Fruit fly (Drosophila melanogaster) whole organism, embryonic: ENCODE measurements around the gene Arp10.

Source experiments
- Asciz ChIP-seq: fragments of 200-800 bp; sonication (Bioruptor generic); optimal IDR thresholded peaks from 2 replicates; lab custom pipeline; 2017; ENCODE audit warnings: missing biosample characterization, mild to moderate bottlenecking, missing genetic modification characterization, missing genetic modification reagents
- BEAF-32 ChIP-seq: fragments of 200-800 bp; sonication (Bioruptor generic); optimal IDR thresholded peaks from 3 replicates; lab custom pipeline; 2017; ENCODE audit warnings: missing biosample characterization, missing genetic modification characterization, mild to moderate bottlenecking, moderate library complexity, missing genetic modification reagents
- Bgb ChIP-seq: fragments of 200-800 bp; sonication (Bioruptor generic); IDR thresholded peaks from 2 replicates; pipeline ENCODE4 v1.3.6; 2022; ENCODE audit warnings: missing biosample characterization, missing genetic modification characterization; ENCODE audit not compliant: partially characterized antibody
- Blimp-1 ChIP-seq: fragments of 200-800 bp; sonication (Bioruptor generic); optimal IDR thresholded peaks from 3 replicates; lab custom pipeline; 2018; ENCODE audit warnings: missing biosample characterization, missing genetic modification characterization, mild to moderate bottlenecking, moderate library complexity, missing genetic modification reagents
- CG1233 ChIP-seq: fragments of 200-800 bp; sonication (Bioruptor generic); optimal IDR thresholded peaks from 4 replicates; lab custom pipeline; 2018; ENCODE audit warnings: missing biosample characterization, mild to moderate bottlenecking, missing genetic modification characterization
- CG13424 ChIP-seq: fragments of 200-800 bp; sonication (Bioruptor generic); optimal IDR thresholded peaks from 2 replicates; lab custom pipeline; 2019; ENCODE audit warnings: missing biosample characterization, mild to moderate bottlenecking, missing genetic modification characterization, moderate library complexity
- CG16813 ChIP-seq: fragments of 200-800 bp; sonication (Bioruptor generic); IDR thresholded peaks from 3 replicates; pipeline ENCODE4 v1.3.6; 2022; ENCODE audit warnings: missing biosample characterization, missing genetic modification characterization; ENCODE audit not compliant: partially characterized antibody
- CG17612 ChIP-seq: fragments of 200-800 bp; sonication (Bioruptor generic); IDR thresholded peaks from 2 replicates; pipeline ENCODE4 v1.3.6; 2022; ENCODE audit warnings: missing biosample characterization, missing genetic modification characterization
- CG2199 ChIP-seq: fragments of 200-800 bp; sonication (Bioruptor generic); IDR thresholded peaks from 3 replicates; pipeline ENCODE4 v1.3.6; 2022; ENCODE audit warnings: missing biosample characterization, missing genetic modification characterization
- CG2889 ChIP-seq: fragments of 200-800 bp; sonication (Bioruptor generic); IDR thresholded peaks from 3 replicates; pipeline ENCODE4 v1.3.6; 2022; ENCODE audit warnings: missing biosample characterization, missing genetic modification characterization
- CG3407 ChIP-seq: fragments of 200-800 bp; sonication (Bioruptor generic); optimal IDR thresholded peaks from 2 replicates; lab custom pipeline; 2018; ENCODE audit warnings: missing biosample characterization, mild to moderate bottlenecking, missing genetic modification characterization
- CG3995 ChIP-seq: fragments of 200-800 bp; sonication (Bioruptor generic); optimal IDR thresholded peaks from 3 replicates; lab custom pipeline; 2016; ENCODE audit warnings: missing biosample characterization, missing genetic modification characterization
- CG6791 ChIP-seq: fragments of 200-800 bp; sonication (Bioruptor generic); IDR thresholded peaks from 3 replicates; pipeline ENCODE4 v1.3.6; 2022; ENCODE audit warnings: missing biosample characterization, missing genetic modification characterization; ENCODE audit not compliant: partially characterized antibody
- CG8359 ChIP-seq: fragments of 200-800 bp; sonication (Bioruptor generic); optimal IDR thresholded peaks from 2 replicates; lab custom pipeline; 2017; ENCODE audit warnings: missing biosample characterization, mild to moderate bottlenecking, missing genetic modification characterization, borderline replicate concordance
- CG8765 ChIP-seq: fragments of 200-800 bp; sonication (Bioruptor generic); IDR thresholded peaks from 2 replicates; pipeline ENCODE4 v1.3.6; 2022; ENCODE audit warnings: missing biosample characterization, missing genetic modification characterization
- CG9215 ChIP-seq: fragments of 200-800 bp; sonication (Bioruptor generic); IDR thresholded peaks from 2 replicates; pipeline ENCODE4 v1.3.6; 2022; ENCODE audit warnings: missing biosample characterization, missing genetic modification characterization
- CTCF ChIP-seq: fragments of 200-800 bp; sonication (Bioruptor generic); optimal IDR thresholded peaks from 2 replicates; lab custom pipeline; 2017; ENCODE audit warnings: missing biosample characterization, mild to moderate bottlenecking, missing genetic modification characterization, moderate library complexity
- D19A ChIP-seq: fragments of 200-800 bp; optimal IDR thresholded peaks from 3 replicates; lab custom pipeline; 2019; ENCODE audit warnings: missing biosample characterization, mild to moderate bottlenecking, missing genetic modification characterization, moderate library complexity
- Dek ChIP-seq: fragments of 200-800 bp; sonication (Bioruptor generic); optimal IDR thresholded peaks from 3 replicates; lab custom pipeline; 2019; ENCODE audit warnings: missing biosample characterization, mild to moderate bottlenecking, missing genetic modification characterization, moderate library complexity
- Drgx ChIP-seq: fragments of 200-800 bp; sonication (Bioruptor generic); IDR thresholded peaks from 2 replicates; pipeline ENCODE4 v1.3.6; 2022; ENCODE audit warnings: missing biosample characterization, missing genetic modification characterization
- E2f1 ChIP-seq: fragments of 200-800 bp; sonication (Bioruptor generic); IDR thresholded peaks from 2 replicates; pipeline ENCODE4 v1.3.6; 2022; ENCODE audit warnings: missing biosample characterization, missing genetic modification characterization
- HLH4C ChIP-seq: fragments of 200-800 bp; sonication (Bioruptor generic); IDR thresholded peaks from 3 replicates; pipeline ENCODE4 v1.3.6; 2022; ENCODE audit warnings: missing biosample characterization, missing genetic modification characterization; ENCODE audit not compliant: partially characterized antibody
- Poxn ChIP-seq: fragments of 200-800 bp; sonication (Bioruptor generic); IDR thresholded peaks from 2 replicates; pipeline ENCODE4 v1.3.6; 2022; ENCODE audit warnings: missing biosample characterization, missing genetic modification characterization
- Scr ChIP-seq: fragments of 200-800 bp; sonication (Bioruptor generic); IDR thresholded peaks from 2 replicates; pipeline ENCODE4 v1.3.6; 2022; ENCODE audit warnings: missing biosample characterization, missing genetic modification characterization; ENCODE audit not compliant: partially characterized antibody
- Sin3A ChIP-seq: fragments of >200 bp; optimal IDR thresholded peaks from 2 replicates; lab custom pipeline; 2018
- ato ChIP-seq: fragments of 200-800 bp; sonication (Bioruptor generic); IDR thresholded peaks from 2 replicates; pipeline ENCODE4 v1.3.6; 2022; ENCODE audit warnings: missing biosample characterization, missing genetic modification characterization; ENCODE audit not compliant: partially characterized antibody
- bbx ChIP-seq: fragments of 200-800 bp; sonication (Bioruptor generic); IDR thresholded peaks from 2 replicates; pipeline ENCODE4 v1.3.6; 2022; ENCODE audit warnings: missing biosample characterization, missing genetic modification characterization; ENCODE audit not compliant: partially characterized antibody
- caup ChIP-seq: fragments of 200-800 bp; sonication (Bioruptor generic); optimal IDR thresholded peaks from 3 replicates; lab custom pipeline; 2017; ENCODE audit warnings: missing biosample characterization, mild to moderate bottlenecking, missing genetic modification characterization, moderate library complexity; ENCODE audit not compliant: severe bottlenecking
- dmrt99B ChIP-seq: fragments of 200-800 bp; sonication (Bioruptor generic); optimal IDR thresholded peaks from 2 replicates; lab custom pipeline; 2018; ENCODE audit warnings: missing biosample characterization, mild to moderate bottlenecking, missing genetic modification characterization, moderate library complexity
- gro ChIP-seq: fragments of 200-800 bp; sonication (Bioruptor generic); optimal IDR thresholded peaks from 2 replicates; lab custom pipeline; 2016; ENCODE audit warnings: missing biosample characterization, missing genetic modification characterization
- h ChIP-seq: fragments of >200 bp; optimal IDR thresholded peaks from 2 replicates; lab custom pipeline; 2017
- hb ChIP-seq: fragments of 200-800 bp; sonication (Bioruptor generic); IDR thresholded peaks from 3 replicates; pipeline ENCODE4 v1.3.6; 2022; ENCODE audit warnings: missing biosample characterization, missing genetic modification characterization; ENCODE audit not compliant: partially characterized antibody
- hbn ChIP-seq: fragments of 200-800 bp; sonication (Bioruptor generic); IDR thresholded peaks from 2 replicates; pipeline ENCODE4 v1.3.6; 2022; ENCODE audit warnings: missing biosample characterization, missing genetic modification characterization; ENCODE audit not compliant: partially characterized antibody
- ind ChIP-seq: fragments of 200-800 bp; sonication (Bioruptor generic); optimal IDR thresholded peaks from 3 replicates; lab custom pipeline; 2016; ENCODE audit warnings: missing biosample characterization, missing genetic modification characterization
- inv ChIP-seq: fragments of 200-800 bp; sonication (Bioruptor generic); IDR thresholded peaks from 2 replicates; pipeline ENCODE4 v1.3.6; 2022; ENCODE audit warnings: missing biosample characterization, missing genetic modification characterization; ENCODE audit not compliant: partially characterized antibody
- kah ChIP-seq: fragments of 200-800 bp; sonication (Bioruptor generic); optimal IDR thresholded peaks from 2 replicates; lab custom pipeline; 2018; ENCODE audit warnings: missing biosample characterization, mild to moderate bottlenecking, missing genetic modification characterization
- mld ChIP-seq: fragments of 200-800 bp; sonication (Bioruptor generic); IDR thresholded peaks from 3 replicates; pipeline ENCODE4 v1.3.6; 2022; ENCODE audit warnings: missing biosample characterization, missing genetic modification characterization; ENCODE audit not compliant: partially characterized antibody
- ranshi ChIP-seq: fragments of 200-800 bp; sonication (Bioruptor generic); IDR thresholded peaks from 2 replicates; pipeline ENCODE4 v1.3.6; 2022; ENCODE audit warnings: missing biosample characterization, missing genetic modification characterization
- sens ChIP-seq: fragments of 200-800 bp; sonication (Bioruptor generic); peaks from one replicate; lab custom pipeline; 2016; ENCODE audit warnings: missing biosample characterization, missing genetic modification characterization
- sisA ChIP-seq: fragments of 200-800 bp; sonication (Bioruptor generic); IDR thresholded peaks from 2 replicates; pipeline ENCODE4 v1.3.6; 2022; ENCODE audit warnings: missing biosample characterization, missing genetic modification characterization
- sob ChIP-seq: fragments of 200-800 bp; sonication (Bioruptor generic); IDR thresholded peaks from 2 replicates; pipeline ENCODE4 v1.3.6; 2022; ENCODE audit warnings: missing biosample characterization, missing genetic modification characterization
- tgo ChIP-seq: fragments of 200-800 bp; sonication (Bioruptor generic); IDR thresholded peaks from 3 replicates; pipeline ENCODE4 v1.3.6; 2022; ENCODE audit warnings: missing biosample characterization, missing genetic modification characterization
- vnd ChIP-seq: fragments of 200-800 bp; sonication (Bioruptor generic); IDR thresholded peaks from 3 replicates; pipeline ENCODE4 v1.3.6; 2022; ENCODE audit warnings: missing biosample characterization, missing genetic modification characterization; ENCODE audit not compliant: partially characterized antibody

Gene Arp10

DNA sequence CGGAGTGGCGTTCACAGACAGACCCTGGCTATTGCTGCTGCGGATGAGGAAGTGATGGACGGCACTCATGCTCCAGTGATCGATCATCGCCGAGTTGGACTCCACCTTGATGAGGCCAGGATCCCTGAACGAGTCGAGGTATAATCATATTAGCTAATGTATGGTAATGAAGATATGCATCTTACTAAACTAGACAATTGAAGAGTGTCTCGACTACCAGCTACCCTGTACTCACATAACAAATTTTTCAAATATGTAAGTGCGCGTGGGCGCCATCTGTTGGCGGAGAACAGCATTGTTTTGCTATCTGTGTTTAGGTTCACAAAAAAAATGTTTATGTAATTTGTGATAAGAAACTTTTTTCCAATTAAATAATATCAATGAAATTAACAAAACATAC lies 33.2 kb upstream of the Arp10 start (continued):
- TF ChIP-seq CG17612 (no peak), hb (GFP tag; lab: Robert Waterston, UW) (peak; percentile 57; the same call in 1 of the 3 replicates), CG3995 (GFP tag; lab: Kevin White, UChicago) (no peak), Sin3A (no peak), gro (GFP tag; lab: Kevin White, UChicago) (no peak), CG8765 (GFP tag; lab: Robert Waterston, UW) (no peak), ranshi (GFP tag; lab: Robert Waterston, UW) (no peak), CG3407 (GFP tag; lab: Kevin White, UChicago) (no peak), inv (peak; percentile 12; the same call in 1 of the 2 replicates), HLH4C (peak; percentile 64; the same call in 2 of the 3 replicates), E2f1 (no peak), CG2199 (no peak), Bgb (peak; percentile 19; the same call in 1 of the 2 replicates), sens (no peak), vnd (GFP tag; lab: Robert Waterston, UW) (0 out of 3 replicates have a peak, but pooled peaks have one; percentile 43), CG2889 (GFP tag; lab: Robert Waterston, UW) (no peak), ato (peak; percentile 16; the same call in 1 of the 2 replicates), caup (GFP tag; lab: Kevin White, UChicago) (no peak), mld (GFP tag; lab: Robert Waterston, UW) (0 out of 3 replicates have a peak, but pooled peaks have one; percentile 17), tgo (GFP tag; lab: Robert Waterston, UW) (no peak), Scr (GFP tag; lab: Robert Waterston, UW) (peak; percentile 45), D19A (tag; lab: Kevin White, UChicago) (no peak), ind (GFP tag; lab: Kevin White, UChicago) (no peak), Dek (tag; lab: Kevin White, UChicago) (no peak), CG8359 (GFP tag; lab: Kevin White, UChicago) (no peak), sob (GFP tag; lab: Robert Waterston, UW) (no peak), sisA (GFP tag; lab: Robert Waterston, UW) (no peak), CG1233 (no peak), CTCF (GFP tag; lab: Kevin White, UChicago) (peak; percentile 86), CG13424 (tag; lab: Kevin White, UChicago) (no peak), Blimp-1 (GFP tag; lab: Kevin White, UChicago) (no peak), CG16813 (peak; percentile 61), BEAF-32 (no peak), bbx (GFP tag; lab: Robert Waterston, UW) (0 out of 2 replicates have a peak, but pooled peaks have one; percentile 35), h (no peak), kah (no peak), Poxn (no peak), Asciz (GFP tag; lab: Kevin White, UChicago) (no peak), CG6791 (GFP tag; lab: Robert Waterston, UW) (peak; percentile 59; the same call in 1 of the 3 replicates), CG9215 (GFP tag; lab: Robert Waterston, UW) (no peak), dmrt99B (tag; lab: Kevin White, UChicago) (no peak), hbn (GFP tag; lab: Robert Waterston, UW) (no peak), Drgx (GFP tag; lab: Robert Waterston, UW) (no peak)
